Worm (Caenorhabditis elegans) whole organism, midembryonic: ENCODE results near the gene sftb-1.
A peak's percentile ranks its signal among the peaks of the same experiment; 100 is the strongest.

ENCODE experiments used
- T22C8.4 ChIP-seq: fragments of 200-800 bp; sonication (Bioruptor generic); IDR thresholded peaks from 2 replicates; pipeline ENCODE4 v1.3.6; 2022; ENCODE audit warnings: missing genetic modification characterization, missing compliant biosample characterization
- cog-1 ChIP-seq: sonication (generic microtip); optimal IDR thresholded peaks from 2 replicates; lab custom pipeline; 2016; ENCODE audit warnings: missing genetic modification characterization, missing compliant biosample characterization
- flt-1 ChIP-seq: fragments of 200-800 bp; sonication (Bioruptor generic); IDR thresholded peaks from 2 replicates; pipeline ENCODE4 v1.3.6; 2022; ENCODE audit warnings: missing genetic modification characterization, missing compliant biosample characterization
- klf-2 ChIP-seq: fragments of 200-800 bp; sonication (Bioruptor generic); conservative IDR thresholded peaks from 2 replicates; pipeline ENCODE4 v1.3.6; 2022; ENCODE audit warnings: missing genetic modification reagents, missing genetic modification characterization, missing compliant biosample characterization
- med-1 ChIP-seq: sonication (generic microtip); optimal IDR thresholded peaks from 2 replicates; lab custom pipeline; 2017; ENCODE audit warnings: missing genetic modification characterization, mild to moderate bottlenecking, missing compliant biosample characterization, antibody characterized with exemption, missing genetic modification reagents; ENCODE audit not compliant: insufficient read depth
- ref-1 ChIP-seq: fragments of 200-800 bp; sonication (Bioruptor generic); conservative IDR thresholded peaks from 2 replicates; pipeline ENCODE4 v1.3.6; 2022; ENCODE audit warnings: missing genetic modification reagents, missing genetic modification characterization, missing compliant biosample characterization
- tab-1 ChIP-seq: fragments of 200-800 bp; sonication (Bioruptor generic); IDR thresholded peaks from 2 replicates; pipeline ENCODE4 v1.3.6; 2022; ENCODE audit warnings: missing genetic modification characterization, missing compliant biosample characterization
- ztf-23 ChIP-seq: fragments of 200-800 bp; sonication (Bioruptor generic); IDR thresholded peaks from 2 replicates; pipeline ENCODE4 v1.3.6; 2022; ENCODE audit warnings: missing genetic modification reagents, missing genetic modification characterization, missing compliant biosample characterization
- ztf-29 ChIP-seq: fragments of 200-800 bp; sonication (Bioruptor generic); IDR thresholded peaks from 2 replicates; pipeline ENCODE4 v1.3.6; 2022; ENCODE audit warnings: missing genetic modification reagents, missing genetic modification characterization, missing compliant biosample characterization

Gene sftb-1

DNA sequence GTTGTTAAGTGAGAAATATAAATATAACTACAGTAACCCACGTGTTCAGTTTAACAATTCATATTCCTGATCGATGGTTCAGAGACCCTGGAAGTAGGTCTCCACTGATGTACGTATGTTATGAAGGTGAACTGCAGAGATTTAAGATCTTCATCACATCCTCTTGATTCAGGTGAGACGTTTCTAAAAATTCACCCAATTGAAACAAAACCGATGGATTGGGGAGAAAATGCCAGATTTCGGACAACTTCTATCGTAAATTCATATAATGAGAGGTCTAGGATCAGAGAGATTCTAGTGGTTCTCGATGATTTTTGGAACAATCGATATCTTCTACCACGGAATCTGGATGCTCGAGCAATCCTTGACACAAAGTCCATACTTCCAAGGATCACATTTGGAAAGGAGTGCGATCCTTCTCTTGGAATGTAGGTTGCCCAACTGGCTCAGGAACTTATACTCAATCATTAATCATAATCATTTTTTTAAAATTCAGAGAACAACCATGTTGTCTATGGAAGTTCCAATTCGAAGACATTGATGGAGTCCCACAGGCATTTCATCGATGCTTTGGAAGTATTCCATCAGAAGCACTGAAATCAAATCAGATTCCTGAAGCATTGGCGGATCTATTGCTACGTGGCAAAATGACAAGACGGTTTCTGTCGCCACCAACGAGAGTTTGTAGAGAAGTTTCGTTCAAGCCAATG, 25.2 kb upstream of the sftb-1 start, which contains the start of the genes nth-1 and R10E4.7:
TSS of gene nth-1 (minus strand) at position 101 of the 710 bp plus-strand sequence.
TSS of gene R10E4.7 (plus strand) at position 660 of the 710 bp plus-strand sequence.
- TF ChIP-seq ztf-29 (no peak), ref-1 (no peak), klf-2 (GFP tag; lab: Robert Waterston, UW) (no peak), cog-1 (tag; lab: Kevin White, UChicago) (no peak), ztf-23 (GFP tag; lab: Robert Waterston, UW) (no peak), tab-1 (GFP tag; lab: Robert Waterston, UW) (no peak), med-1 (GFP tag; lab: Kevin White, UChicago) (no peak), flt-1 (GFP tag; lab: Robert Waterston, UW) (no peak), T22C8.4 (no peak)

DNA sequence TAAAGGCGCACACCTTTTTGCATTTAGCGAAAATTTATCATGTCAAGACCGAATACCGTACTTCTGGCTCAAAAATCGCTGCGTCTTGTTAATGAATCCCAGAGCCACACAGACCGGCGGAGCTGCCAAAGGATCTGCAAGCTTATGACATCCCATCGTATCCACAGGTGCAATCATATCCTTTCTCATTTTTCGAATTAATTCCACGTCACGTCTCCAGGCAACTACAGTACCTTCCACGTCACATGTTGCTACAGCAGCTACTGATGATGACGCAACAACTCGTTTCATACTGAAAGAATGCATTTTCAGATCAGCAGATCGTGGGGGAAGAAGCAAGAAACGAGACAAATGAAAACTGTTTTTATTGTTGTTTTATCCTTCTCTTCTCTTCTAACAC, 24.0 kb upstream of the sftb-1 start, which contains the start of gene R10E4.6:
TSS of gene R10E4.6 (plus strand) at position 301 of the 400 bp plus-strand sequence.
- TF ChIP-seq med-1 (GFP tag; lab: Kevin White, UChicago) (no peak), ztf-23 (GFP tag; lab: Robert Waterston, UW) (no peak), ref-1 (no peak), flt-1 (GFP tag; lab: Robert Waterston, UW) (no peak), ztf-29 (no peak), T22C8.4 (no peak), klf-2 (GFP tag; lab: Robert Waterston, UW) (no peak), cog-1 (tag; lab: Kevin White, UChicago) (no peak), tab-1 (GFP tag; lab: Robert Waterston, UW) (no peak)

DNA sequence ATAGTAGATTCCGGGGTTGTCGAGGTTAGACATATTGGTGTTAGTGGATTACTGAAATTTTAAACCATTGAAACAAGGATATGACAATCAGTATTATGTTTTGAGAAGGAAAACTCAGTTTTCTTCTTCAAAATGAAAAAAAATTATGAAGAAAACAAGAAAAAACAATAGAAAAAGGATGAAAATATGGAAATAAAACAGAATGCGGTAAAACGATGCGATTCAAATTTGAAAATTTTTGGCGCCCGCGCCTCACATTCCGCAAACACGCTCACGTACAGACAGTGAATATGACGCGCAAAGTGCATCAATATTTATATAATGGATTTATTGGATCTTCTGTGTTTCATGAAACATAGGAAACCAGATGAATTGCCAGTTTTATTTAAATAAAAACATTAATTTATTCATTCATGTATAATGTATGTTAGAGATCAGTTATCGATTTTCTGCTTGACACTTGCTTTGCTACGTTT, 22.2 kb upstream of the sftb-1 start, which contains the start of gene mcm-5:
TSS of gene mcm-5 (minus strand) at position 51 of the 476 bp plus-strand sequence.
- TF ChIP-seq flt-1 (GFP tag; lab: Robert Waterston, UW) (no peak), ztf-23 (GFP tag; lab: Robert Waterston, UW) (no peak), ref-1 (no peak), T22C8.4 (no peak), med-1 (GFP tag; lab: Kevin White, UChicago) (no peak), tab-1 (GFP tag; lab: Robert Waterston, UW) (no peak), klf-2 (GFP tag; lab: Robert Waterston, UW) (no peak), cog-1 (tag; lab: Kevin White, UChicago) (no peak), ztf-29 (no peak)

DNA sequence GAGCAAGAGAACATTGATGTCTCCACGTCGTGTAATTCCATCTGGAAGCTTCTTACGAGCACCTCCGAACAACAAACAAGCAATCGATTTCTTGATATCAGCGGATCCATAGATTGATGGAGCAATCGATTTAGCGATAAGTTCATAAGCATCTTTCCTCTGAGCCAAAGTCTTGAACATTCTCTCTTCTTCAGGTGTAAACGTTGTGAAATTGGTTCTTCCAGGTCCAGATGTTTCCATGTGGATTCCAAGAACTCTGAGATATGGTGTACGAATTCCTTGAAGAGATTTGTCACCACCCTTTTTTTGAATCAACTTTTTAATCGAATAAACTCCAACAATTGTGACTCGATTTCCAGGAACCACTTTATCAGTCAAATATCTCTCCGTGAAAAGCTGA, 20.9 kb upstream of the sftb-1 start:
- no peak for TF ChIP-seq T22C8.4
- no peak for TF ChIP-seq ztf-23 (GFP tag; lab: Robert Waterston, UW)
- no peak for TF ChIP-seq ref-1
- TF ChIP-seq tab-1 (GFP tag; lab: Robert Waterston, UW) = no peak
- no peak for TF ChIP-seq flt-1 (GFP tag; lab: Robert Waterston, UW)
- TF ChIP-seq cog-1 (tag; lab: Kevin White, UChicago) = no peak

DNA sequence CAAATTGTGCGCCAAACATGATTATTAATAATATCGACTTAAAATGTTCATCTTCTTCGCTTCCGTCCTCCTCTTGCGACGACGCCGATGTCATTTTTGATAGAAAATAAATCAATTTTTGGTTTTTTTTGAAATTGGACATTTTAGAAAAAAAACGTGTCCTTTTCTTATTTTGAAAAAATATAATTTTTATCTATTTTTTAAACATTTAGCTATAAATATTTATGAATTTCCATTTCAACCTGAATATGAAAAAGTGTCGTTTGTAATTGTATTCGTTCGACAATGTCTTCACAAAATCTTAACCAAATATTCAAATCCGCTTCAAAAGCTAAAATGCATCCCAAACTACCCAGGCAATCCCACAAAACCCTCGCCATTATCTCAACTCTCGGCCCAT, 18.3 kb upstream of the sftb-1 start, which contains the start of gene R10E4.3:
TSS of gene R10E4.3 (minus strand) at position 101 of the 400 bp plus-strand sequence.
- TF ChIP-seq flt-1 (GFP tag; lab: Robert Waterston, UW) (no peak), tab-1 (GFP tag; lab: Robert Waterston, UW) (no peak), T22C8.4 (no peak), ztf-29 (no peak), cog-1 (tag; lab: Kevin White, UChicago) (no peak), klf-2 (GFP tag; lab: Robert Waterston, UW) (no peak)

DNA sequence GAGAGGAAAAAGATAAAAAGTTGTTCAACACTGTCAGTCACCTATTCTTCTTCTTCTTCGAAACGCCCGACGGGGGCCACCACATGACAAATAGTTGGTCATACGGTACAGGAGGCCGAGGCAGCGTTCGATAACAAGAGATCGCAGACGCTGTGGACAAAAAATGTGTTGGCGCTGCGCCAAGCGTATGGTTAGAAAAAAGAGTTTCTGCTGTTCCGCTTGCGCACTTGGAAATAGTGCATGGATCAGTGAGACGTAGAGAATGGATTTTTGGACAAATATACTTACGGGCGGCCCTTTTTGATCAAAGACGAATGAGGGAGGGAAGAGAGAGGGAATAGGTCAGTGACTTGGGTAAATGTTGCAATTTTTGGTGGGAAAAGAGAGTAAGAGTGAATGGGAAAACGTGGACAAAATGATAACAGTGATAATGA, 15.7 kb upstream of the sftb-1 start:
- no peak for TF ChIP-seq T22C8.4
- TF ChIP-seq ref-1 = no peak

DNA sequence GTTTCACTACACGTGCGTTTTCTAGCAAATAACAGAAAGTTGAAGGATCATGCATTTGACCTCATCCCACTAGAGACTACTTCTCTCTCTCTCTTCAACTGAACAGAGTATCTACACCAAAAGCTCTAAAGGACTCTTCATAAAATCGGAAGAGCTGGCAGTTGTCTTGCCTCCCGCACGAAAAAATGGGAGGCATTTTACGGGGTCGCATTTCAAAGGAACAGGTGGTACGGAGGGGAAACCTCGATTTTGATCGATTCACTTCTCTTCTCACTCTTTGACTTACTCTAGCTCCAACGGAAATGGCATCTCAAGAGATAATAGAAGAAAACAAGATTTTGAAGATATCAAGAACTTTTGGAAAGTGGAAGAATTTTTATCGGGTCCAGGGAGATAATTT, 14.1 kb upstream of the sftb-1 start:
- TF ChIP-seq klf-2 (GFP tag; lab: Robert Waterston, UW) (no peak), ref-1 (no peak), med-1 (GFP tag; lab: Kevin White, UChicago) (no peak), ztf-23 (GFP tag; lab: Robert Waterston, UW) (no peak), ztf-29 (no peak), T22C8.4 (no peak), cog-1 (tag; lab: Kevin White, UChicago) (no peak)

DNA sequence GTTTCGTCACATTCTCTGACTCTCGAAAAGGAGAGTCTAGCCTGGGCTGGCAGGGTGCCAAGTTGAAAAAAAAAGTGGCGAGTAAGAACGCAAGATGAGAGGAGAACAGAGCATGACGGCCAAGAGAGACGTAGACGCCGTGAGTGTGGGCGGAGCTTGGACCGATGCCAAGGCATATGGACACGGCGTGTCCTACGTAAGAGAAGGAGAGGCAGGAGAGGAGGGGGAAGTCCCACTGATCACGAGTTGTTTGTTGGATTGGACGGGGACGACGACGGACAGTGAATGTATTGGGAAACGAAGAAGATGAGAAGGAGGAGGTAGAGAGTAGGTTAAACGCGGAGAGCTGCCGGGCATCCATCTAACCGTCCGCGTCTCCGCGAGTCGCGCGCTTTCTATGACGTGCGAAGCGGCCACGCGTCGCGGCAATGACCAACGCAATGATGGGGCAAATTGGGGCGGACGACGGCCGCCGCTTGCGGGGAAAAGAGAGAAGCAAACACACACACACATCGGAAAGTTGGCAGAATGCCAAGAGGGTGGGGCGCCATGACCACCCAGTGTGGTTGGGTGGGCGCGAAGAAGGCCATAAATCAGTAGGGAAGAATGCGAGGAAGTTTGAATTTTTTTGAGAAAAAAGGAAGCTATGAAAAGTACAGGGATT, 13.0 kb upstream of the sftb-1 start:
- TF ChIP-seq flt-1 (GFP tag; lab: Robert Waterston, UW) (peak; percentile 73; the same call in 1 of the 2 replicates), cog-1 (tag; lab: Kevin White, UChicago) (peak; percentile 99), T22C8.4 (no peak), med-1 (GFP tag; lab: Kevin White, UChicago) (no peak), klf-2 (GFP tag; lab: Robert Waterston, UW) (no peak; the same call in 1 of the 2 replicates), ztf-29 (peak; percentile 35), tab-1 (GFP tag; lab: Robert Waterston, UW) (peak; percentile 76; the same call in 1 of the 2 replicates), ref-1 (0 out of 2 replicates have a peak, but pooled peaks have one; percentile 18), ztf-23 (GFP tag; lab: Robert Waterston, UW) (peak; percentile 59; the same call in 1 of the 2 replicates)
